Worm (Caenorhabditis elegans) whole organism, young adult: ENCODE data around the gene clec-238.

ENCODE experiments used
- ama-1 ChIP-seq, 3 experiments: fragments of 150-350 bp in 1 of 3; sonication (generic microtip) in 2 of 3; optimal IDR thresholded peaks; 2 replicates each; lab custom pipeline; 2014 to 2018; ENCODE audit warnings: missing biosample characterization in 2 of 3, missing genetic modification characterization in 2 of 3, missing genetic modification reagents in 2 of 3
- pbrm-1 ChIP-seq: fragments of 200-800 bp; sonication (Bioruptor generic); IDR thresholded peaks from 2 replicates; pipeline ENCODE4 v1.3.6; 2022; ENCODE audit warnings: missing genetic modification reagents, missing genetic modification characterization, missing compliant biosample characterization
- snpc-4 ChIP-seq, 5 experiments: fragments of 150-350 bp in 1 of 5; sonication (generic microtip) in 4 of 5; optimal IDR thresholded peaks; 2 replicates each; lab custom pipeline; 2014 to 2018; ENCODE audit warnings: missing genetic modification characterization in 5 of 5, missing biosample characterization in 3 of 5, antibody characterized with exemption in 2 of 5, mild to moderate bottlenecking in 2 of 5, missing compliant biosample characterization in 2 of 5, missing genotype in 2 of 5, moderate library complexity in 2 of 5, missing genetic modification reagents in 1 of 5
- unc-130 ChIP-seq: sonication (generic microtip); optimal IDR thresholded peaks from 2 replicates; lab custom pipeline; 2016; ENCODE audit warnings: missing genetic modification reagents, missing genetic modification characterization, missing compliant biosample characterization

ce11 chrV:16958975-16959374, 7.4 kb downstream of the clec-238 start:
- TF ChIP-seq snpc-4 (GFP tag; optimal IDR thresholded peaks at IDR 0.05; lab: Kevin White, UChicago), result no peak
- TF ChIP-seq snpc-4 (tag; optimal IDR thresholded peaks at IDR 0.05; lab: Kevin White, UChicago), result no peak
- TF ChIP-seq unc-130, result no peak
- no peak for TF ChIP-seq pbrm-1 (GFP tag; lab: Robert Waterston, UW)
- TF ChIP-seq ama-1 (optimal IDR thresholded peaks at IDR 0.05; lab: Kevin White, UChicago), result no peak
- TF ChIP-seq ama-1 (GFP tag; optimal IDR thresholded peaks at IDR 0.05; lab: Kevin White, UChicago), result no peak
